Fruit fly (Drosophila melanogaster) whole organism, wandering third instar larva: ENCODE measurements around the gene Uggt.

ENCODE experiments used
- Abd-B ChIP-seq: fragments of >200 bp; optimal IDR thresholded peaks from 2 replicates; lab custom pipeline; 2017; ENCODE audit warnings: missing biosample characterization, missing genetic modification characterization
- Jra ChIP-seq: sonication (Bioruptor generic); optimal IDR thresholded peaks from 2 replicates; lab custom pipeline; 2016; ENCODE audit warnings: missing biosample characterization, missing genetic modification characterization
- Sp1 ChIP-seq: fragments of 200-800 bp; sonication (Bioruptor generic); optimal IDR thresholded peaks from 3 replicates; lab custom pipeline; 2019; ENCODE audit warnings: missing biosample characterization, mild to moderate bottlenecking, missing genetic modification characterization, moderate library complexity
- br ChIP-seq: fragments of 200-800 bp; sonication (Bioruptor generic); optimal IDR thresholded peaks from 2 replicates; lab custom pipeline; 2016; ENCODE audit warnings: missing biosample characterization, missing genetic modification characterization
- dmrt93B ChIP-seq: fragments of 200-800 bp; sonication (Bioruptor generic); optimal IDR thresholded peaks from 2 replicates; lab custom pipeline; 2018; ENCODE audit warnings: missing biosample characterization, mild to moderate bottlenecking, missing genetic modification characterization
- ey ChIP-seq: fragments of 200-800 bp; sonication (Bioruptor generic); optimal IDR thresholded peaks from 2 replicates; lab custom pipeline; 2016; ENCODE audit warnings: missing biosample characterization, missing genetic modification characterization
- lola ChIP-seq: fragments of >200 bp; optimal IDR thresholded peaks from 2 replicates; lab custom pipeline; 2017; ENCODE audit warnings: missing biosample characterization, missing genetic modification characterization
- pan ChIP-seq: fragments of >200 bp; optimal IDR thresholded peaks from 2 replicates; lab custom pipeline; 2017
- usp ChIP-seq: fragments of >200 bp; optimal IDR thresholded peaks from 2 replicates; lab custom pipeline; 2017; ENCODE audit warnings: missing biosample characterization, missing genetic modification characterization
- woc ChIP-seq: sonication (Bioruptor generic); optimal IDR thresholded peaks from 2 replicates; lab custom pipeline; 2016; ENCODE audit warnings: missing biosample characterization, mild to moderate bottlenecking, missing genetic modification characterization

DNA sequence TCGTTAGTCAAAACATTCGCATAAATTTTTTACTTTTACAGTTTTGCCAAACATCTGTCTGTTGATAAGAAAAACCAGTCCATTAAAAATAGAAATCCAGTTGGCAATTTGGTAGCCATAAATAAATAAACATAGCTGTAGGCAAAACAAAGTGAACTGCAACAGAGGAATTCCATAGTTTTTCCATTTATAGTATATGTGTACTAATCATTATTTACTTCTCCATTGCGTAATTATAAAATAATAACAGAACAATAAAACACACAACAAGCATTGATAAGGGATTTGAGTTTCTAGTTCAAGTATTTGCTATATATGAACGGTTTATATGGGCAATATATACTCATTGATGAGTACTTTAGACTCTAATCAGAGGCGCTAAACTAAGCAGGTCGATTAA, 35.9 kb upstream of the Uggt start:
- no peak for TF ChIP-seq Sp1 (GFP tag; lab: Kevin White, UChicago)
- no peak for TF ChIP-seq Jra (GFP tag; lab: Kevin White, UChicago)
- TF ChIP-seq pan (lab: Kevin White, UChicago): no peak
- no peak for TF ChIP-seq Abd-B (GFP tag; lab: Kevin White, UChicago)
- TF ChIP-seq woc (GFP tag; lab: Kevin White, UChicago): no peak
- no peak for TF ChIP-seq usp (GFP tag; lab: Kevin White, UChicago)
- no peak for TF ChIP-seq lola (GFP tag; lab: Kevin White, UChicago)
- no peak for TF ChIP-seq ey (GFP tag; lab: Kevin White, UChicago)
- TF ChIP-seq br (GFP tag; lab: Kevin White, UChicago): no peak
- no peak for TF ChIP-seq dmrt93B (GFP tag; lab: Kevin White, UChicago)
